Worm (Caenorhabditis elegans) whole organism, L3 larva: Measurements from ENCODE around the gene Y17D7B.3.

ENCODE experiments used
- R02D3.7 ChIP-seq: fragments of 150-350 bp; optimal IDR thresholded peaks from 2 replicates; lab custom pipeline; 2014; ENCODE audit warnings: missing biosample characterization, missing genetic modification characterization
- ZK546.5 ChIP-seq: sonication (generic microtip); optimal IDR thresholded peaks from 2 replicates; lab custom pipeline; 2017; ENCODE audit warnings: missing biosample characterization, missing genetic modification characterization
- ama-1 ChIP-seq: fragments of 150-350 bp; optimal IDR thresholded peaks from 2 replicates; lab custom pipeline; 2018
- elt-3 ChIP-seq, 3 experiments: fragments of 150-350 bp in 1 of 3; sonication (generic microtip) in 2 of 3; optimal IDR thresholded peaks; 2 replicates in 2 of 3; 4 replicates in 1 of 3; lab custom pipeline; 2014 to 2017; ENCODE audit warnings: missing biosample characterization in 3 of 3, missing genetic modification characterization in 3 of 3
- lin-39 ChIP-seq: fragments of 150-350 bp; optimal IDR thresholded peaks from 2 replicates; lab custom pipeline; 2018; ENCODE audit warnings: missing biosample characterization, missing genetic modification reagents, missing genetic modification characterization
- mdl-1 ChIP-seq: fragments of 150-350 bp; optimal IDR thresholded peaks from 2 replicates; lab custom pipeline; 2014; ENCODE audit warnings: missing biosample characterization, missing genetic modification characterization
- nhr-23 ChIP-seq: fragments of 150-350 bp; optimal IDR thresholded peaks from 2 replicates; lab custom pipeline; 2014; ENCODE audit warnings: missing biosample characterization, missing genetic modification reagents, missing genetic modification characterization
- nhr-76 ChIP-seq: fragments of 150-350 bp; sonication (generic microtip); optimal IDR thresholded peaks from 5 replicates; lab custom pipeline; 2014; ENCODE audit warnings: missing biosample characterization, missing genetic modification characterization
- nhr-77 ChIP-seq: fragments of 150-350 bp; optimal IDR thresholded peaks from 2 replicates; lab custom pipeline; 2014; ENCODE audit warnings: missing biosample characterization, missing genetic modification characterization
- ztf-11 ChIP-seq: fragments of 150-350 bp; optimal IDR thresholded peaks from 2 replicates; lab custom pipeline; 2014; ENCODE audit warnings: missing biosample characterization, missing genetic modification characterization

DNA sequence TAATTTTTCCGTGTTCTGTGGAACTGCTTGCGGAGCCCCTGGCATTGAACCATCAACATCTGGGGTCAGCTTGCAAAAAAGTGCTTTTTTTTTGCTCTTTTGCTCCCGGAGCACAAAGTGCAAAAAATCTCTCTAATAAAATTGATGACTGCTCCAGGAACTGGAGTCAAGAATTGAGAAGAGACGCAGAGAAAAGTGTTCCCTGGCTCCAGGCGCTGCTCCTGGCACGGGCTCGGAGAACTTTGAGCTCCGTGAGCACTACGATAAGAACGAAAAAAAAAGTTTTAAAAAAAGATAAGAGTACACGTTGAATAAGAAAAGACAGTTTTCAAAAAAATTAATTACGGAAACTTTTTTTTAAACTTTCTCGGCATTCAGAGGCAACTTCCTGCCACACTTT, 3.8 kb downstream of the Y17D7B.3 start:
- TF ChIP-seq ZK546.5 (tag; lab: Kevin White, UChicago) (no peak), R02D3.7 (tag; lab: Kevin White, UChicago) (no peak), mdl-1 (no peak), ztf-11 (no peak), nhr-23 (no peak), nhr-77 (no peak), ama-1 (lab: Kevin White, UChicago) (no peak), elt-3 (tag; optimal IDR thresholded peaks at IDR 0.05; lab: Kevin White, UChicago) (no peak), lin-39 (tag; lab: Kevin White, UChicago) (peak; percentile 26), nhr-76 (no peak)
